Worm (Caenorhabditis elegans) whole organism, L1 larva: Measurements from ENCODE around the gene F58G1.7.

Experiments
- hlh-4 ChIP-seq: sonication (generic microtip); optimal IDR thresholded peaks from 2 replicates; lab custom pipeline; 2016; ENCODE audit warnings: mild to moderate bottlenecking, missing genetic modification characterization, missing compliant biosample characterization
- lin-13 ChIP-seq: fragments of 150-350 bp; optimal IDR thresholded peaks from 2 replicates; lab custom pipeline; 2014; ENCODE audit warnings: missing biosample characterization, missing genetic modification reagents, missing genetic modification characterization
- lin-15B ChIP-seq: fragments of 150-350 bp; sonication (generic microtip); optimal IDR thresholded peaks from 3 replicates; lab custom pipeline; 2014; ENCODE audit warnings: missing biosample characterization, missing genetic modification characterization
- lin-39 ChIP-seq: fragments of 150-350 bp; optimal IDR thresholded peaks from 2 replicates; lab custom pipeline; 2014; ENCODE audit warnings: missing biosample characterization, missing genetic modification reagents, missing genetic modification characterization
- nhr-28 ChIP-seq: fragments of 150-350 bp; optimal IDR thresholded peaks from 2 replicates; lab custom pipeline; 2014; ENCODE audit warnings: missing biosample characterization, missing genetic modification characterization
- pqm-1 ChIP-seq: sonication (generic microtip); optimal IDR thresholded peaks from 3 replicates; lab custom pipeline; 2017; ENCODE audit warnings: missing biosample characterization, missing genetic modification characterization
- rnt-1 ChIP-seq: sonication (generic microtip); optimal IDR thresholded peaks from 2 replicates; lab custom pipeline; 2016; ENCODE audit warnings: mild to moderate bottlenecking, missing genetic modification characterization, moderate library complexity, missing compliant biosample characterization
- unc-62 ChIP-seq: fragments of 150-350 bp; optimal IDR thresholded peaks from 2 replicates; lab custom pipeline; 2014; ENCODE audit warnings: missing biosample characterization, missing genetic modification reagents, missing genetic modification characterization
- zag-1 ChIP-seq: fragments of 150-350 bp; optimal IDR thresholded peaks from 2 replicates; lab custom pipeline; 2014; ENCODE audit warnings: missing biosample characterization, missing genetic modification characterization
- ztf-11 ChIP-seq, 2 experiments: sonication (generic microtip); optimal IDR thresholded peaks; 2 replicates each; lab custom pipeline; 2016 to 2017; ENCODE audit warnings: missing genetic modification characterization in 2 of 2, missing biosample characterization in 1 of 2, missing compliant biosample characterization in 1 of 2

- TF ChIP-seq unc-62 (GFP tag; lab: Kevin White, UChicago) (no peak), hlh-4 (tag; lab: Kevin White, UChicago) (peak; percentile 49), lin-15B (tag; lab: Kevin White, UChicago) (peak; percentile 35), lin-39 (tag; lab: Kevin White, UChicago) (peak; percentile 91), rnt-1 (tag; lab: Kevin White, UChicago) (peak; percentile 95), lin-13 (GFP tag; lab: Kevin White, UChicago) (peak; percentile 86), nhr-28 (tag; lab: Kevin White, UChicago) (no peak), ztf-11 (tag; optimal IDR thresholded peaks at IDR 0.05; lab: Kevin White, UChicago) (peak; percentile 55 to 95), pqm-1 (peak; percentile 62), zag-1 (tag; lab: Kevin White, UChicago) (no peak)
Observed at ce11 chrII:12944587-12945126, 3.4 kb downstream of the F58G1.7 start.
